Worm (Caenorhabditis elegans) whole organism, L1 larva: ENCODE data around the gene fipr-13.

Source experiments
- C34B4.2 ChIP-seq: sonication (generic microtip); optimal IDR thresholded peaks from 2 replicates; lab custom pipeline; 2017; ENCODE audit warnings: mild to moderate bottlenecking, missing genetic modification characterization, missing compliant biosample characterization
- aha-1 ChIP-seq: fragments of 150-350 bp; optimal IDR thresholded peaks from 2 replicates; lab custom pipeline; 2014; ENCODE audit warnings: missing biosample characterization, missing genetic modification characterization
- ama-1 ChIP-seq: fragments of 150-350 bp; optimal IDR thresholded peaks from 2 replicates; lab custom pipeline; 2014
- ceh-63 ChIP-seq: fragments of 200-800 bp; sonication (Bioruptor generic); optimal IDR thresholded peaks from 2 replicates; lab custom pipeline; 2018; ENCODE audit warnings: mild to moderate bottlenecking, missing genetic modification characterization, missing compliant biosample characterization
- ceh-82 ChIP-seq, 3 experiments: fragments of 150-350 bp in 1 of 3; sonication (generic microtip) in 2 of 3; optimal IDR thresholded peaks; 2 replicates each; lab custom pipeline; 2014 to 2017; ENCODE audit warnings: missing biosample characterization in 3 of 3, missing genetic modification characterization in 3 of 3
- ces-1 ChIP-seq: fragments of 150-350 bp; optimal IDR thresholded peaks from 2 replicates; lab custom pipeline; 2014; ENCODE audit warnings: missing biosample characterization, missing genetic modification reagents, missing genetic modification characterization
- dpl-1 ChIP-seq, 3 experiments: fragments of 150-350 bp in 2 of 3; sonication (generic microtip) in 1 of 3; optimal IDR thresholded peaks; 2 replicates each; lab custom pipeline; 2014 to 2017; ENCODE audit warnings: missing biosample characterization in 3 of 3, missing genetic modification characterization in 3 of 3, missing genetic modification reagents in 3 of 3
- dsc-1 ChIP-seq: sonication (generic microtip); optimal IDR thresholded peaks from 2 replicates; lab custom pipeline; 2016; ENCODE audit warnings: mild to moderate bottlenecking, missing genetic modification characterization, missing compliant biosample characterization
- efl-1 ChIP-seq, 4 experiments: fragments of 150-350 bp; optimal IDR thresholded peaks in 3 of 4; peaks in 1 of 4; 1 replicate in 1 of 4; 2 replicates in 3 of 4; lab custom pipeline; 2014; ENCODE audit warnings: missing biosample characterization in 2 of 4, missing genetic modification characterization in 2 of 4, missing genetic modification reagents in 2 of 4
- egl-13 ChIP-seq: sonication (generic microtip); optimal IDR thresholded peaks from 2 replicates; lab custom pipeline; 2016; ENCODE audit warnings: missing genotype, missing genetic modification reagents, missing genetic modification characterization, missing compliant biosample characterization
- elt-2 ChIP-seq: sonication (generic microtip); optimal IDR thresholded peaks from 2 replicates; lab custom pipeline; 2016; ENCODE audit warnings: missing genetic modification characterization, mild to moderate bottlenecking, inconsistent platforms, missing compliant biosample characterization, missing genetic modification reagents
- elt-3 ChIP-seq, 6 experiments: fragments of 150-350 bp in 1 of 6; sonication (generic microtip); optimal IDR thresholded peaks; 2 replicates each; lab custom pipeline; 2017 to 2018; ENCODE audit warnings: missing biosample characterization in 6 of 6, missing genetic modification characterization in 6 of 6, inconsistent platforms in 1 of 6
- fkh-10 ChIP-seq: sonication (generic microtip); optimal IDR thresholded peaks from 2 replicates; lab custom pipeline; 2017; ENCODE audit warnings: missing biosample characterization, missing genetic modification reagents, missing genetic modification characterization
- hlh-17 ChIP-seq: fragments of 200-800 bp; sonication (Bioruptor generic); optimal IDR thresholded peaks from 2 replicates; lab custom pipeline; 2018; ENCODE audit warnings: missing genetic modification characterization, mild to moderate bottlenecking, missing compliant biosample characterization, moderate library complexity, borderline replicate concordance
- irx-1 ChIP-seq: sonication (generic microtip); optimal IDR thresholded peaks from 2 replicates; lab custom pipeline; 2016; ENCODE audit warnings: missing genetic modification characterization, missing compliant biosample characterization
- isw-1 ChIP-seq: fragments of 200-800 bp; sonication (Bioruptor generic); IDR thresholded peaks from 2 replicates; pipeline ENCODE4 v1.3.6; 2022; ENCODE audit warnings: missing genetic modification characterization, missing compliant biosample characterization
- jun-1 ChIP-seq: fragments of 150-350 bp; optimal IDR thresholded peaks from 2 replicates; lab custom pipeline; 2014; ENCODE audit warnings: missing biosample characterization, missing genetic modification reagents, missing genetic modification characterization
- lin-13 ChIP-seq: fragments of 150-350 bp; optimal IDR thresholded peaks from 2 replicates; lab custom pipeline; 2014; ENCODE audit warnings: missing biosample characterization, missing genetic modification reagents, missing genetic modification characterization
- lin-14 ChIP-seq: fragments of 200-800 bp; sonication (Bioruptor generic); optimal IDR thresholded peaks from 2 replicates; lab custom pipeline; 2018; ENCODE audit warnings: mild to moderate bottlenecking, missing genetic modification characterization, moderate library complexity, missing compliant biosample characterization
- lin-35 ChIP-seq, 2 experiments: fragments of 150-350 bp; optimal IDR thresholded peaks; 2 replicates each; lab custom pipeline; 2014; ENCODE audit warnings: missing biosample characterization in 2 of 2, missing genetic modification characterization in 2 of 2, missing genetic modification reagents in 2 of 2
- lir-3 ChIP-seq: sonication (generic microtip); optimal IDR thresholded peaks from 2 replicates; lab custom pipeline; 2016; ENCODE audit warnings: mild to moderate bottlenecking, missing genetic modification characterization, moderate library complexity, missing compliant biosample characterization; ENCODE audit not compliant: poor library complexity
- mab-9 ChIP-seq: fragments of 200-800 bp; sonication (Bioruptor generic); IDR thresholded peaks from 2 replicates; pipeline ENCODE4 v1.3.6; 2022; ENCODE audit warnings: missing genetic modification reagents, missing genetic modification characterization, missing compliant biosample characterization
- mdl-1 ChIP-seq, 2 experiments: fragments of 150-350 bp; optimal IDR thresholded peaks; 2 replicates each; lab custom pipeline; 2014 to 2017; ENCODE audit warnings: missing biosample characterization in 2 of 2, missing genetic modification characterization in 2 of 2, inconsistent platforms in 1 of 2
- mef-2 ChIP-seq: fragments of 150-350 bp; optimal IDR thresholded peaks from 2 replicates; lab custom pipeline; 2014; ENCODE audit warnings: missing biosample characterization, missing genetic modification characterization
- nhr-20 ChIP-seq: sonication (generic microtip); optimal IDR thresholded peaks from 2 replicates; lab custom pipeline; 2016; ENCODE audit warnings: mild to moderate bottlenecking, missing genetic modification characterization, missing compliant biosample characterization
- nhr-28 ChIP-seq: fragments of 150-350 bp; optimal IDR thresholded peaks from 2 replicates; lab custom pipeline; 2014; ENCODE audit warnings: missing biosample characterization, missing genetic modification characterization
- nhr-71 ChIP-seq: sonication (generic microtip); optimal IDR thresholded peaks from 2 replicates; lab custom pipeline; 2016; ENCODE audit warnings: mild to moderate bottlenecking, missing genetic modification characterization, moderate library complexity, missing compliant biosample characterization
- nhr-85 ChIP-seq: sonication (generic microtip); peaks from one replicate; lab custom pipeline; 2016; ENCODE audit warnings: missing genetic modification characterization, inconsistent platforms, missing compliant biosample characterization
- nhr-90 ChIP-seq: sonication (generic microtip); optimal IDR thresholded peaks from 2 replicates; lab custom pipeline; 2016; ENCODE audit warnings: mild to moderate bottlenecking, missing genetic modification characterization, missing compliant biosample characterization; ENCODE audit not compliant: poor library complexity
- pqm-1 ChIP-seq: sonication (generic microtip); optimal IDR thresholded peaks from 3 replicates; lab custom pipeline; 2017; ENCODE audit warnings: missing biosample characterization, missing genetic modification characterization
- skn-1 ChIP-seq: fragments of 150-350 bp; optimal IDR thresholded peaks from 2 replicates; lab custom pipeline; 2014; ENCODE audit warnings: missing biosample characterization, missing genetic modification characterization
- snpc-4 ChIP-seq: fragments of 150-350 bp; optimal IDR thresholded peaks from 2 replicates; lab custom pipeline; 2014; ENCODE audit warnings: missing biosample characterization, missing genetic modification characterization
- tbx-2 ChIP-seq: sonication (generic microtip); optimal IDR thresholded peaks from 2 replicates; lab custom pipeline; 2016; ENCODE audit warnings: missing genetic modification characterization, missing compliant biosample characterization
- tlp-1 ChIP-seq: fragments of 150-350 bp; optimal IDR thresholded peaks from 2 replicates; lab custom pipeline; 2014; ENCODE audit warnings: missing biosample characterization, missing genetic modification characterization
- unc-130 ChIP-seq: fragments of 150-350 bp; optimal IDR thresholded peaks from 2 replicates; lab custom pipeline; 2017; ENCODE audit warnings: missing biosample characterization, missing genetic modification characterization, inconsistent platforms
- unc-62 ChIP-seq: fragments of 150-350 bp; optimal IDR thresholded peaks from 2 replicates; lab custom pipeline; 2014; ENCODE audit warnings: missing biosample characterization, missing genetic modification reagents, missing genetic modification characterization
- unc-98 ChIP-seq: fragments of 200-800 bp; sonication (Bioruptor generic); IDR thresholded peaks from 2 replicates; pipeline ENCODE4 v1.3.6; 2022; ENCODE audit warnings: missing genetic modification characterization, missing compliant biosample characterization
- vab-15 ChIP-seq: sonication (generic microtip); optimal IDR thresholded peaks from 2 replicates; lab custom pipeline; 2017; ENCODE audit warnings: missing genotype, mild to moderate bottlenecking, missing genetic modification characterization, missing compliant biosample characterization
- xbp-1 ChIP-seq: sonication (generic microtip); optimal IDR thresholded peaks from 2 replicates; lab custom pipeline; 2016; ENCODE audit warnings: missing genetic modification characterization, missing compliant biosample characterization
- zip-4 ChIP-seq: fragments of 200-800 bp; sonication (Bioruptor generic); optimal IDR thresholded peaks from 2 replicates; lab custom pipeline; 2018; ENCODE audit warnings: mild to moderate bottlenecking, missing genetic modification characterization, moderate library complexity, missing compliant biosample characterization
- ztf-4 ChIP-seq: fragments of 150-350 bp; optimal IDR thresholded peaks from 2 replicates; lab custom pipeline; 2014; ENCODE audit warnings: missing biosample characterization, missing genetic modification characterization

fipr-13 gene

ce11 chrV:10091152-10091551, 26.8 kb downstream of the fipr-13 start, which contains the start of gene R04B5.11:
Gene R04B5.11, minus strand, starts transcription at chrV:10091252.
- TF ChIP-seq efl-1 (optimal IDR thresholded peaks at IDR 0.05; lab: Kevin White, UChicago) = no peak
- TF ChIP-seq efl-1 (GFP tag; optimal IDR thresholded peaks at IDR 0.05 in 1 of 2; lab: Kevin White, UChicago) = no peak
- no peak for TF ChIP-seq vab-15
- no peak for TF ChIP-seq mef-2 (tag; lab: Kevin White, UChicago)
- TF ChIP-seq nhr-20 (tag; lab: Kevin White, UChicago) = no peak
- no peak for TF ChIP-seq mab-9 (GFP tag; lab: Robert Waterston, UW)
- no peak for TF ChIP-seq mdl-1 (tag; optimal IDR thresholded peaks at IDR 0.05; lab: Kevin White, UChicago)
- TF ChIP-seq nhr-90 (tag; lab: Kevin White, UChicago) = no peak
- no peak for TF ChIP-seq pqm-1 (tag; lab: Kevin White, UChicago)
- no peak for TF ChIP-seq xbp-1 (tag; lab: Kevin White, UChicago)
- TF ChIP-seq lir-3 (tag; lab: Kevin White, UChicago) = no peak
- TF ChIP-seq egl-13 (tag; lab: Kevin White, UChicago) = no peak
- no peak for TF ChIP-seq tbx-2 (tag; lab: Kevin White, UChicago)
- no peak for TF ChIP-seq ces-1 (GFP tag; lab: Kevin White, UChicago)
- TF ChIP-seq lin-35 (GFP tag; optimal IDR thresholded peaks at IDR 0.05; lab: Kevin White, UChicago) = no peak
- TF ChIP-seq aha-1 (tag; lab: Kevin White, UChicago) = no peak
- no peak for TF ChIP-seq zip-4 (GFP tag; lab: Kevin White, UChicago)
- no peak for TF ChIP-seq tlp-1
- no peak for TF ChIP-seq unc-130 (tag; lab: Kevin White, UChicago)

- TF ChIP-seq unc-98 (GFP tag; lab: Robert Waterston, UW) = no peak
- no peak for TF ChIP-seq efl-1 (optimal IDR thresholded peaks at IDR 0.05; lab: Kevin White, UChicago)
- TF ChIP-seq efl-1 (GFP tag; optimal IDR thresholded peaks at IDR 0.05 in 1 of 2; lab: Kevin White, UChicago) = no peak
- TF ChIP-seq jun-1 (tag; lab: Kevin White, UChicago) = no peak
- no peak for TF ChIP-seq lir-3 (tag; lab: Kevin White, UChicago)
- no peak for TF ChIP-seq nhr-71 (tag; lab: Kevin White, UChicago)
- no peak for TF ChIP-seq ceh-82 (tag; optimal IDR thresholded peaks at IDR 0.05; lab: Kevin White, UChicago)
- TF ChIP-seq ceh-63 (GFP tag; lab: Kevin White, UChicago) = no peak
- TF ChIP-seq elt-3 (tag; optimal IDR thresholded peaks at IDR 0.05; lab: Kevin White, UChicago) = no peak
- TF ChIP-seq dsc-1 (tag; lab: Kevin White, UChicago) = no peak
- no peak for TF ChIP-seq snpc-4 (tag; lab: Kevin White, UChicago)
- no peak for TF ChIP-seq dpl-1 (GFP tag; optimal IDR thresholded peaks at IDR 0.05; lab: Kevin White, UChicago)
- no peak for TF ChIP-seq isw-1 (GFP tag; lab: Robert Waterston, UW)
- no peak for TF ChIP-seq mdl-1 (tag; optimal IDR thresholded peaks at IDR 0.05; lab: Kevin White, UChicago)
- TF ChIP-seq lin-35 (GFP tag; optimal IDR thresholded peaks at IDR 0.05; lab: Kevin White, UChicago) = no peak
- TF ChIP-seq mab-9 (GFP tag; lab: Robert Waterston, UW) = no peak
- TF ChIP-seq fkh-10 = no peak
- no peak for TF ChIP-seq ama-1
- no peak for TF ChIP-seq C34B4.2 (tag; lab: Kevin White, UChicago)
- no peak for TF ChIP-seq ztf-4 (tag; lab: Kevin White, UChicago)
- no peak for TF ChIP-seq nhr-28 (tag; lab: Kevin White, UChicago)
These were observed 30.1 kb downstream of the fipr-13 start, which contains the start of gene srd-49 for ce11 chrV:10094374-10094773. Gene srd-49, plus strand, starts transcription at chrV:10094674.

- TF ChIP-seq elt-2 (peak; percentile 77), hlh-17 (GFP tag; lab: Kevin White, UChicago) (no peak), skn-1 (no peak), lin-13 (no peak), lin-14 (GFP tag; lab: Kevin White, UChicago) (peak; percentile 10), nhr-85 (no peak), irx-1 (no peak), unc-62 (GFP tag; lab: Kevin White, UChicago) (no peak)
These were observed 32.6 kb downstream of the fipr-13 start for ce11 chrV:10096932-10097331.
